Worm (Caenorhabditis elegans) whole organism, young adult: ENCODE results near the gene C09G9.3.

Experiments used
- B0019.2 ChIP-seq: fragments of 200-800 bp; sonication (Bioruptor generic); conservative IDR thresholded peaks from 2 replicates; pipeline ENCODE4 v1.3.6; 2022; ENCODE audit warnings: missing genetic modification reagents, missing genetic modification characterization, missing compliant biosample characterization
- B0035.1 ChIP-seq: sonication (generic microtip); optimal IDR thresholded peaks from 2 replicates; lab custom pipeline; 2016; ENCODE audit warnings: missing genetic modification characterization, mild to moderate bottlenecking, missing compliant biosample characterization, missing genotype, missing genetic modification reagents
- D2030.7 ChIP-seq: fragments of 200-800 bp; sonication (Bioruptor generic); IDR thresholded peaks from 2 replicates; pipeline ENCODE4 v1.3.6; 2022; ENCODE audit warnings: missing genetic modification reagents, missing genetic modification characterization, missing compliant biosample characterization
- K11D2.4 ChIP-seq: fragments of 200-800 bp; sonication (Bioruptor generic); IDR thresholded peaks from 2 replicates; pipeline ENCODE4 v1.3.6; 2022; ENCODE audit warnings: missing genetic modification reagents, missing genetic modification characterization, missing compliant biosample characterization
- Y67H2A.10 ChIP-seq: fragments of 200-800 bp; sonication (Bioruptor generic); conservative IDR thresholded peaks from 2 replicates; pipeline ENCODE4 v1.3.6; 2022; ENCODE audit warnings: missing genetic modification reagents, missing genetic modification characterization, missing compliant biosample characterization
- Y79H2A.3 ChIP-seq: fragments of 200-800 bp; sonication (Bioruptor generic); conservative IDR thresholded peaks from 2 replicates; pipeline ENCODE4 v1.3.6; 2022; ENCODE audit warnings: missing genetic modification reagents, missing genetic modification characterization, missing compliant biosample characterization
- ama-1 ChIP-seq, 3 experiments: fragments of 150-350 bp in 1 of 3; sonication (generic microtip) in 2 of 3; optimal IDR thresholded peaks; 2 replicates each; lab custom pipeline; 2014 to 2018; ENCODE audit warnings: missing biosample characterization in 2 of 3, missing genetic modification characterization in 2 of 3, missing genetic modification reagents in 2 of 3
- aptf-2 ChIP-seq: fragments of 200-800 bp; sonication (Bioruptor generic); conservative IDR thresholded peaks from 2 replicates; pipeline ENCODE4 v1.3.6; 2022; ENCODE audit warnings: missing genetic modification reagents, missing genetic modification characterization, missing compliant biosample characterization
- aptf-3 ChIP-seq: fragments of 200-800 bp; sonication (Bioruptor generic); IDR thresholded peaks from 2 replicates; pipeline ENCODE4 v1.3.6; 2022; ENCODE audit warnings: missing genetic modification characterization, missing compliant biosample characterization
- attf-3 ChIP-seq: fragments of 200-800 bp; sonication (Bioruptor generic); conservative IDR thresholded peaks from 2 replicates; pipeline ENCODE4 v1.3.6; 2022; ENCODE audit warnings: missing genetic modification reagents, missing genetic modification characterization, missing compliant biosample characterization
- ccch-3 ChIP-seq: fragments of 200-800 bp; sonication (Bioruptor generic); optimal IDR thresholded peaks from 2 replicates; lab custom pipeline; 2018; ENCODE audit warnings: mild to moderate bottlenecking, missing genetic modification characterization, missing compliant biosample characterization
- ceh-27 ChIP-seq: fragments of 200-800 bp; sonication (Bioruptor generic); optimal IDR thresholded peaks from 2 replicates; lab custom pipeline; 2018; ENCODE audit warnings: mild to moderate bottlenecking, missing genetic modification characterization, moderate library complexity, missing compliant biosample characterization
- ceh-58 ChIP-seq: fragments of 200-800 bp; sonication (Bioruptor generic); IDR thresholded peaks from 2 replicates; pipeline ENCODE4 v1.3.6; 2022; ENCODE audit warnings: missing genetic modification characterization, missing compliant biosample characterization
- ceh-79 ChIP-seq: sonication (generic microtip); optimal IDR thresholded peaks from 2 replicates; lab custom pipeline; 2017; ENCODE audit warnings: mild to moderate bottlenecking, missing genetic modification characterization, missing compliant biosample characterization
- die-1 ChIP-seq: sonication (generic microtip); optimal IDR thresholded peaks from 2 replicates; lab custom pipeline; 2016; ENCODE audit warnings: missing genotype, mild to moderate bottlenecking, missing genetic modification characterization, missing compliant biosample characterization
- egl-18 ChIP-seq: fragments of 200-800 bp; sonication (Bioruptor generic); IDR thresholded peaks from 2 replicates; pipeline ENCODE4 v1.3.6; 2022; ENCODE audit warnings: missing genetic modification reagents, missing genetic modification characterization, missing compliant biosample characterization
- egl-44 ChIP-seq: fragments of 200-800 bp; sonication (Bioruptor generic); IDR thresholded peaks from 2 replicates; pipeline ENCODE4 v1.3.6; 2022; ENCODE audit warnings: missing genetic modification reagents, missing genetic modification characterization, missing compliant biosample characterization
- ets-4 ChIP-seq: fragments of 200-800 bp; sonication (Bioruptor generic); optimal IDR thresholded peaks from 2 replicates; lab custom pipeline; 2018; ENCODE audit warnings: mild to moderate bottlenecking, missing genetic modification characterization, missing compliant biosample characterization
- him-1 ChIP-seq: sonication (generic microtip); optimal IDR thresholded peaks from 2 replicates; lab custom pipeline; 2016; ENCODE audit warnings: missing genotype, missing genetic modification reagents, missing genetic modification characterization, missing compliant biosample characterization
- hlh-12 ChIP-seq: sonication (generic microtip); optimal IDR thresholded peaks from 2 replicates; lab custom pipeline; 2016; ENCODE audit warnings: missing genetic modification characterization, missing compliant biosample characterization
- hmg-1.2 ChIP-seq: fragments of 200-800 bp; sonication (Bioruptor generic); IDR thresholded peaks from 2 replicates; pipeline ENCODE4 v1.3.6; 2022; ENCODE audit warnings: missing genetic modification reagents, missing genetic modification characterization, missing compliant biosample characterization
- hrde-1 ChIP-seq: sonication (generic microtip); optimal IDR thresholded peaks from 2 replicates; lab custom pipeline; 2016; ENCODE audit warnings: missing genetic modification characterization, mild to moderate bottlenecking, missing compliant biosample characterization, moderate library complexity, missing genotype, missing genetic modification reagents, borderline replicate concordance
- hsf-1 ChIP-seq: fragments of 200-800 bp; sonication (Bioruptor generic); IDR thresholded peaks from 2 replicates; pipeline ENCODE4 v1.3.6; 2022; ENCODE audit warnings: missing genetic modification reagents, missing genetic modification characterization, missing compliant biosample characterization
- lag-1 ChIP-seq: fragments of 200-800 bp; sonication (Bioruptor generic); IDR thresholded peaks from 2 replicates; pipeline ENCODE4 v1.3.6; 2022; ENCODE audit warnings: missing genetic modification reagents, missing genetic modification characterization, missing compliant biosample characterization
- let-526 ChIP-seq: fragments of 200-800 bp; sonication (Bioruptor generic); IDR thresholded peaks from 2 replicates; pipeline ENCODE4 v1.3.6; 2022; ENCODE audit warnings: missing genetic modification reagents, missing genetic modification characterization, missing compliant biosample characterization
- lin-26 ChIP-seq: fragments of 200-800 bp; sonication (Bioruptor generic); IDR thresholded peaks from 2 replicates; pipeline ENCODE4 v1.3.6; 2022; ENCODE audit warnings: missing genetic modification reagents, missing genetic modification characterization, missing compliant biosample characterization
- madf-10 ChIP-seq: sonication (generic microtip); optimal IDR thresholded peaks from 2 replicates; lab custom pipeline; 2016; ENCODE audit warnings: mild to moderate bottlenecking, missing genetic modification characterization, missing compliant biosample characterization
- madf-6 ChIP-seq: fragments of 200-800 bp; sonication (Bioruptor generic); IDR thresholded peaks from 2 replicates; pipeline ENCODE4 v1.3.6; 2022; ENCODE audit warnings: missing genetic modification reagents, missing genetic modification characterization, missing compliant biosample characterization
- mes-4 ChIP-seq: sonication (generic microtip); optimal IDR thresholded peaks from 2 replicates; lab custom pipeline; 2016; ENCODE audit warnings: missing genotype, missing genetic modification characterization, missing compliant biosample characterization
- nfya-1 ChIP-seq: sonication (generic microtip); optimal IDR thresholded peaks from 2 replicates; lab custom pipeline; 2017; ENCODE audit warnings: antibody characterized with exemption, missing compliant biosample characterization, missing genetic modification characterization, borderline replicate concordance; ENCODE audit not compliant: insufficient read depth
- nfyb-1 ChIP-seq: fragments of 200-800 bp; sonication (Bioruptor generic); IDR thresholded peaks from 2 replicates; pipeline ENCODE4 v1.3.6; 2022; ENCODE audit warnings: missing genetic modification reagents, missing genetic modification characterization, missing compliant biosample characterization
- nhr-120 ChIP-seq: fragments of 200-800 bp; sonication (Bioruptor generic); IDR thresholded peaks from 2 replicates; pipeline ENCODE4 v1.3.6; 2022; ENCODE audit warnings: missing genetic modification characterization, missing compliant biosample characterization
- nhr-80 ChIP-seq: sonication (generic microtip); optimal IDR thresholded peaks from 2 replicates; lab custom pipeline; 2016; ENCODE audit warnings: missing genetic modification characterization, missing compliant biosample characterization
- pbrm-1 ChIP-seq: fragments of 200-800 bp; sonication (Bioruptor generic); IDR thresholded peaks from 2 replicates; pipeline ENCODE4 v1.3.6; 2022; ENCODE audit warnings: missing genetic modification reagents, missing genetic modification characterization, missing compliant biosample characterization
- pha-4 ChIP-seq: fragments of 150-350 bp; sonication (generic microtip); optimal IDR thresholded peaks from 2 replicates; lab custom pipeline; 2014; ENCODE audit warnings: missing biosample characterization, missing genetic modification reagents, missing genetic modification characterization
- repo-1 ChIP-seq: sonication (generic microtip); optimal IDR thresholded peaks from 2 replicates; lab custom pipeline; 2017; ENCODE audit warnings: mild to moderate bottlenecking, missing genetic modification characterization, missing compliant biosample characterization
- rpc-1 ChIP-seq, 2 experiments: fragments of 150-350 bp in 1 of 2; sonication (generic microtip) in 1 of 2; optimal IDR thresholded peaks; 2 replicates each; lab custom pipeline; 2014 to 2018; ENCODE audit warnings: missing biosample characterization in 1 of 2, missing genetic modification characterization in 1 of 2, missing genetic modification reagents in 1 of 2, missing genotype in 1 of 2
- snpc-3.4 ChIP-seq: sonication (generic microtip); optimal IDR thresholded peaks from 2 replicates; lab custom pipeline; 2017; ENCODE audit warnings: missing genetic modification characterization, mild to moderate bottlenecking, missing compliant biosample characterization, antibody characterized with exemption, moderate library complexity, missing genotype, missing genetic modification reagents
- sptf-2 ChIP-seq: fragments of 200-800 bp; sonication (Bioruptor generic); optimal IDR thresholded peaks from 2 replicates; lab custom pipeline; 2018; ENCODE audit warnings: mild to moderate bottlenecking, missing genetic modification characterization, missing compliant biosample characterization
- tbp1 ChIP-seq: fragments of 200-800 bp; sonication (Bioruptor generic); optimal IDR thresholded peaks from 2 replicates; lab custom pipeline; 2018; ENCODE audit warnings: mild to moderate bottlenecking, missing genetic modification characterization, missing compliant biosample characterization
- tlf-1 ChIP-seq: fragments of 200-800 bp; sonication (Bioruptor generic); optimal IDR thresholded peaks from 2 replicates; lab custom pipeline; 2018; ENCODE audit warnings: mild to moderate bottlenecking, missing genetic modification characterization, missing compliant biosample characterization
- xnd-1 ChIP-seq: sonication (generic microtip); optimal IDR thresholded peaks from 2 replicates; lab custom pipeline; 2016; ENCODE audit warnings: missing genotype, missing genetic modification reagents, missing genetic modification characterization, missing compliant biosample characterization
- zfh-2 ChIP-seq: fragments of 200-800 bp; sonication (Bioruptor generic); conservative IDR thresholded peaks from 2 replicates; pipeline ENCODE4 v1.3.6; 2022; ENCODE audit warnings: missing genetic modification reagents, missing genetic modification characterization, missing compliant biosample characterization
- zim-3 ChIP-seq: sonication (generic microtip); optimal IDR thresholded peaks from 2 replicates; lab custom pipeline; 2017; ENCODE audit warnings: mild to moderate bottlenecking, missing genetic modification characterization, moderate library complexity, missing compliant biosample characterization
- ztf-18 ChIP-seq: sonication (generic microtip); optimal IDR thresholded peaks from 2 replicates; lab custom pipeline; 2016; ENCODE audit warnings: missing genotype, mild to moderate bottlenecking, missing genetic modification characterization, missing compliant biosample characterization
- ztf-22 ChIP-seq: fragments of 200-800 bp; sonication (Bioruptor generic); optimal IDR thresholded peaks from 2 replicates; lab custom pipeline; 2018; ENCODE audit warnings: mild to moderate bottlenecking, missing genetic modification characterization, moderate library complexity, missing compliant biosample characterization
- ztf-25 ChIP-seq: fragments of 200-800 bp; sonication (Bioruptor generic); IDR thresholded peaks from 2 replicates; pipeline ENCODE4 v1.3.6; 2022; ENCODE audit warnings: missing genetic modification reagents, missing genetic modification characterization, missing compliant biosample characterization

Gene C09G9.3

ce11 chrIV:8866092-8866491 lies 6.8 kb downstream of the C09G9.3 start (continued):
- no peak for TF ChIP-seq lag-1 (GFP tag; lab: Robert Waterston, UW)
- no peak for TF ChIP-seq zim-3 (tag; lab: Kevin White, UChicago)
- TF ChIP-seq nfya-1 (tag; lab: Kevin White, UChicago) = no peak
- TF ChIP-seq snpc-3.4 (tag; lab: Kevin White, UChicago) = no peak
- no peak for TF ChIP-seq ztf-22 (GFP tag; lab: Kevin White, UChicago)
- no peak for TF ChIP-seq tlf-1
- TF ChIP-seq ceh-27 = no peak
- no peak for TF ChIP-seq ccch-3 (GFP tag; lab: Kevin White, UChicago)
- peak; percentile 68 for TF ChIP-seq ets-4
- peak; percentile 99 for TF ChIP-seq nhr-80
- no peak for TF ChIP-seq sptf-2 (GFP tag; lab: Kevin White, UChicago)
- TF ChIP-seq Y79H2A.3 (GFP tag; lab: Robert Waterston, UW) = no peak
- TF ChIP-seq hrde-1 = no peak
- no peak for TF ChIP-seq ztf-25
- TF ChIP-seq mes-4 = no peak
- TF ChIP-seq hmg-1.2 (GFP tag; lab: Robert Waterston, UW) = peak; percentile 47
- TF ChIP-seq nhr-120 (GFP tag; lab: Robert Waterston, UW) = no peak
- no peak for TF ChIP-seq pbrm-1 (GFP tag; lab: Robert Waterston, UW)
- no peak for TF ChIP-seq ceh-58 (GFP tag; lab: Robert Waterston, UW)
- no peak for TF ChIP-seq ceh-79 (tag; lab: Kevin White, UChicago)
- no peak for TF ChIP-seq aptf-3 (GFP tag; lab: Robert Waterston, UW)
- no peak for TF ChIP-seq ama-1 (optimal IDR thresholded peaks at IDR 0.05; lab: Kevin White, UChicago)
- TF ChIP-seq ama-1 (GFP tag; optimal IDR thresholded peaks at IDR 0.05; lab: Kevin White, UChicago) = no peak
- no peak for TF ChIP-seq xnd-1 (tag; lab: Kevin White, UChicago)
- TF ChIP-seq rpc-1 (optimal IDR thresholded peaks at IDR 0.05; lab: Kevin White, UChicago) = no peak
- TF ChIP-seq rpc-1 (tag; optimal IDR thresholded peaks at IDR 0.05; lab: Kevin White, UChicago) = no peak
- TF ChIP-seq nfyb-1 (GFP tag; lab: Robert Waterston, UW) = peak; percentile 61
- TF ChIP-seq egl-18 (GFP tag; lab: Robert Waterston, UW) = no peak
- no peak for TF ChIP-seq egl-44 (GFP tag; lab: Robert Waterston, UW)
- TF ChIP-seq hlh-12 (tag; lab: Kevin White, UChicago) = no peak
- TF ChIP-seq ztf-18 (tag; lab: Kevin White, UChicago) = peak; percentile 53
- peak; percentile 23; the same call in 1 of the 2 replicates for TF ChIP-seq attf-3 (GFP tag; lab: Robert Waterston, UW)
- TF ChIP-seq let-526 (GFP tag; lab: Robert Waterston, UW) = no peak
- TF ChIP-seq zfh-2 (GFP tag; lab: Robert Waterston, UW) = no peak; the same call in none of the 2 replicates
- TF ChIP-seq lin-26 (GFP tag; lab: Robert Waterston, UW) = no peak
- no peak for TF ChIP-seq D2030.7 (GFP tag; lab: Robert Waterston, UW)
- peak; percentile 12 for TF ChIP-seq tbp1 (GFP tag; lab: Kevin White, UChicago)
- TF ChIP-seq B0035.1 = no peak
- no peak for TF ChIP-seq die-1 (tag; lab: Kevin White, UChicago)
- TF ChIP-seq K11D2.4 = no peak
- no peak for TF ChIP-seq Y67H2A.10 (GFP tag; lab: Robert Waterston, UW)
- TF ChIP-seq hsf-1 (GFP tag; lab: Robert Waterston, UW) = no peak
- TF ChIP-seq pha-4 (tag; lab: Kevin White, UChicago) = no peak
- no peak for TF ChIP-seq repo-1
- TF ChIP-seq madf-10 = peak; percentile 23
- no peak for TF ChIP-seq B0019.2
- TF ChIP-seq him-1 (tag; lab: Kevin White, UChicago) = no peak
- TF ChIP-seq aptf-2 (GFP tag; lab: Robert Waterston, UW) = no peak
- peak; percentile 55; the same call in 1 of the 2 replicates for TF ChIP-seq madf-6 (GFP tag; lab: Robert Waterston, UW)
